Fruit fly (Drosophila melanogaster): ENCODE measurements around the gene Asciz.
A peak's percentile ranks its signal among the peaks of the same experiment; 100 is the strongest.

The Asciz gene

DNA sequence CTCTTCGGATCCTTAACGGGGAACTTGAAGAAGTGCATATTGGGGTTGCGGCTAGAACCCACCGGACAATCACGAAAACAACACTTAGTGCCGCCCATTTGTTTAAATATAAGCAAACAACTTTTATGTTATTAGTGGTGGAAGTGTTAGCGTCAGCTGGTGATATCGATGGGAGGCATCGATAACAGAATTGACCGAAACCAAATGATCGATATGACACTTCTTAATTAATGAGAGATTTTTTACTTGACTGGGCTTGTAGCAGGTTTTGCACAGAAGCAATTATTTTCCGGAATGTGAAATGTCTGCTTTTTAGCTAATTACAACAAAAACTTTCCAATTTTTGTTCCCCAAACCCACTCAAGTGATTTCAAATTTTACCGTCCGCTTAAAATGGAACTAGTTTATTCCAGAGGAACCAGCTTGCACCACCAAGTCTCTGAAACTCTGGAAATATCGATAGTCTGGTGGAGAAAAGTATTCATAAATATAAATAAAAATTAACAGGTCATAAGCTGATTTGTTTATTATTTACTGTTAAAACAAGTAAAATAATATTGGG lies 26.4 kb upstream of the Asciz start, which contains the start of gene CG14965 (continued):
- TF ChIP-seq maf-S (GFP tag; optimal IDR thresholded peaks at IDR 0.05): no peak
- no peak for TF ChIP-seq Kr (GFP tag; optimal IDR thresholded peaks at IDR 0.05)
- peak; percentile 95 for TF ChIP-seq Sry-δ (GFP tag; optimal IDR thresholded peaks at IDR 0.05)
- peak; percentile 87 for TF ChIP-seq vnd (GFP tag; IDR thresholded peaks at IDR 0.05; ENCODE audit: partially characterized antibody)
- no peak for TF ChIP-seq ci (GFP tag; IDR thresholded peaks at IDR 0.05)
- no peak for TF ChIP-seq CG18619 (GFP tag; optimal IDR thresholded peaks at IDR 0.05)
- no peak for TF ChIP-seq tgo (GFP tag; IDR thresholded peaks at IDR 0.05)
- TF ChIP-seq bab2 (GFP tag; optimal IDR thresholded peaks at IDR 0.05): no peak
- TF ChIP-seq Side (GFP tag; optimal IDR thresholded peaks at IDR 0.05): no peak
- no peak for TF ChIP-seq CG3995 (GFP tag; optimal IDR thresholded peaks at IDR 0.05)
- TF ChIP-seq CG11504 (tag; optimal IDR thresholded peaks at IDR 0.05): no peak
- peak; percentile 34 for TF ChIP-seq hkb (optimal IDR thresholded peaks at IDR 0.05)
- no peak for TF ChIP-seq hkb (GFP tag; IDR thresholded peaks at IDR 0.05)
- no peak for TF ChIP-seq CG2202 (tag; optimal IDR thresholded peaks at IDR 0.05)
- no peak for TF ChIP-seq gem (tag; optimal IDR thresholded peaks at IDR 0.05)
- no peak for TF ChIP-seq CG8290 (GFP tag; optimal IDR thresholded peaks at IDR 0.05)
- no peak for TF ChIP-seq CG8290 (tag; optimal IDR thresholded peaks at IDR 0.05)
- TF ChIP-seq sqz (GFP tag; optimal IDR thresholded peaks at IDR 0.05): no peak
- TF ChIP-seq Bteb2 (GFP tag; optimal IDR thresholded peaks at IDR 0.05): no peak
- TF ChIP-seq CG7963 (GFP tag; IDR thresholded peaks at IDR 0.05; ENCODE audit: partially characterized antibody): peak; percentile 72
- no peak for TF ChIP-seq ATbp (GFP tag; optimal IDR thresholded peaks at IDR 0.05)
- no peak for TF ChIP-seq dan (GFP tag; IDR thresholded peaks at IDR 0.05)
- TF ChIP-seq Eip74EF (GFP tag; optimal IDR thresholded peaks at IDR 0.05): no peak
- no peak for TF ChIP-seq Vsx1 (GFP tag; optimal IDR thresholded peaks at IDR 0.05)
- TF ChIP-seq CG17385 (GFP tag; optimal IDR thresholded peaks at IDR 0.05): no peak
- TF ChIP-seq pb (GFP tag; optimal IDR thresholded peaks at IDR 0.05): no peak
- no peak for TF ChIP-seq CG2712 (tag; optimal IDR thresholded peaks at IDR 0.05)
- no peak for TF ChIP-seq B-H2 (GFP tag; optimal IDR thresholded peaks at IDR 0.05)
- TF ChIP-seq CG1529 (GFP tag; optimal IDR thresholded peaks at IDR 0.05): no peak
- no peak for TF ChIP-seq CG1233 (GFP tag; optimal IDR thresholded peaks at IDR 0.05)
- TF ChIP-seq CG12744 (GFP tag; optimal IDR thresholded peaks at IDR 0.05): no peak
- no peak for TF ChIP-seq Dek (tag; optimal IDR thresholded peaks at IDR 0.05)
- TF ChIP-seq Dbx (GFP tag; IDR thresholded peaks at IDR 0.05): no peak
- TF ChIP-seq Elba2 (GFP tag; optimal IDR thresholded peaks at IDR 0.05): no peak
- TF ChIP-seq HmgD (GFP tag; optimal IDR thresholded peaks at IDR 0.05): no peak
- TF ChIP-seq Hr78 (GFP tag; optimal IDR thresholded peaks at IDR 0.05): no peak
- no peak for TF ChIP-seq bigmax (GFP tag; optimal IDR thresholded peaks at IDR 0.05)
- no peak for TF ChIP-seq seq (GFP tag; IDR thresholded peaks at IDR 0.05)
- TF ChIP-seq CG6791 (GFP tag; IDR thresholded peaks at IDR 0.05; ENCODE audit: partially characterized antibody): peak; percentile 86
- TF ChIP-seq lbe (GFP tag; optimal IDR thresholded peaks at IDR 0.05): no peak
- no peak for TF ChIP-seq CG4707 (GFP tag; optimal IDR thresholded peaks at IDR 0.05)
- TF ChIP-seq CG9817 (tag; optimal IDR thresholded peaks at IDR 0.05): no peak
- no peak for TF ChIP-seq Dip2 (GFP tag; IDR thresholded peaks at IDR 0.05)
- TF ChIP-seq ap (GFP tag; IDR thresholded peaks at IDR 0.05): no peak
- TF ChIP-seq CG17612 (GFP tag; IDR thresholded peaks at IDR 0.05): no peak
- no peak for TF ChIP-seq abd-A (tag; optimal IDR thresholded peaks at IDR 0.05)
- TF ChIP-seq gro (GFP tag; optimal IDR thresholded peaks at IDR 0.05): no peak
- TF ChIP-seq CG12942 (GFP tag; optimal IDR thresholded peaks at IDR 0.05): no peak
- no peak for TF ChIP-seq Jarid2 (GFP tag; optimal IDR thresholded peaks at IDR 0.05)
- TF ChIP-seq CG30020 (tag; optimal IDR thresholded peaks at IDR 0.05): no peak
- TF ChIP-seq CG42726 (GFP tag; IDR thresholded peaks at IDR 0.05; ENCODE audit: partially characterized antibody): peak; percentile 27; the same call in 1 of the 2 replicates
